Worm (Caenorhabditis elegans) whole organism, dauer: ENCODE results near the gene wdr-5.3.

Experiments
- unc-62 ChIP-seq: sonication (generic microtip); optimal IDR thresholded peaks from 2 replicates; lab custom pipeline; 2017; ENCODE audit warnings: missing biosample characterization, missing genetic modification reagents, missing genetic modification characterization

wdr-5.3 gene

ce11 chrV:10730824-10731416 lies 6.0 kb upstream of the wdr-5.3 start:
- TF ChIP-seq unc-62 = no peak

ce11 chrV:10731989-10732472 lies 4.9 kb upstream of the wdr-5.3 start, which contains the start of gene T28B11.1:
TSS of gene T28B11.1 (minus strand) at chrV:10732422.
- TF ChIP-seq unc-62 = no peak

- TF ChIP-seq unc-62 = no peak
Observed at ce11 chrV:10741357-10741756, 4.4 kb downstream of the wdr-5.3 start, which contains the start of gene ZC302.3. TSS of gene ZC302.3 (minus strand) at chrV:10741457.

ce11 chrV:10743649-10744048 lies 6.7 kb downstream of the wdr-5.3 start, which contains the start of gene srj-22:
TSS of gene srj-22 (minus strand) at chrV:10743749.
- no peak for TF ChIP-seq unc-62

DNA sequence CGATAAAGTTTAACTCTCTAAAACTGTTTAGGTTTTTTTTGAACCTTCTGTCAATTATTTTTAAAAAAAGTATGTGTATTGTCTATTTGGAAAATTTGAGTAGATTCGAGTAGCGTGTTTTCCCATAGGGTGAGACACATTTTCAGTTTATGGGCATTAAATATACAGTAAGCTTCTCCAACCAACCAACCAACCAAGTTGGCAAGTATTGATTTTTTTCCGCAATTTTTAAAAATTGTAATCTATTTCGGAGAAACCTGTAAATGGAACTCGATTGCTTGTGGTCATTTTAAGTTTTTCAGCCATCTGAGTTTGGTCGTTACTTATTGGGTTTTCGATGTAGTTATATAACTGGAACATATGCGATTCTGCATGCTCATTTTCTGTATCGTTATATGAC lies 8.1 kb downstream of the wdr-5.3 start, which contains the start of gene srj-21:
Gene srj-21, plus strand, starts transcription at position 301 of the 400 bp plus-strand sequence.
- TF ChIP-seq unc-62 = no peak

DNA sequence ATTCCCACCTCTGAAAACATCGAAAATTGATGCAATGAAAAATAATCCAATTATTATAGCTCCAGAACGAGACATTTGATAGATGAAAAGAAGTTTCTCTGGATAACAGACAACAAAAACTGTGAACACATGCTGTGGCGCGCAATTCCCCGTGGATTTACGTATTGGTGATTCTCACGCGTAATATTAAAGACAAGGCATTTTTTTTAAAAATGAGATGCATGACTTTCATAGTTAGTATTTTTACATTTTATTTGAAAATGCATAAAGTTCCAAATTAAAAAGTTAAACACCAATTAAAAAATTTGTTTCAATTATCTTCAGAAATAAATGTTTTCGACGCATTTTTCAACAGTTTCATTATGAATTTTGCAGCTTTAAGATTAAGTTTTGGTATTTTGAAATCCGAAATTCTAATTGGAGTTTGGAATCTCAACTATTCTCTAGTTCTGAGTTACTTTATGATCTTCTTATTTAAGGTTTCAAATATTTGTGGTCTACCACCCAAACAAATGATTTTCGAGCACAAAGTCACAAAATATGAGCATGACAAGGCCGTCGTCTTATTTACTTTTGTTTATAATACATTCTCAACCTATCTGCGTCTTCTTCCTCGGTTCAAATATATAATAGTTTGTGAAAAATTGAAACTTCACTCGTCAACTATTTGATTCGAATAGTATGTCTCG lies 10.5 kb downstream of the wdr-5.3 start, which contains the start of the genes selt-1.2 and F28H7.2:
Gene selt-1.2, minus strand, starts transcription at position 101 of the 689 bp plus-strand sequence.
Gene F28H7.2, plus strand, starts transcription at position 639 of the 689 bp plus-strand sequence.
- TF ChIP-seq unc-62 = no peak

DNA sequence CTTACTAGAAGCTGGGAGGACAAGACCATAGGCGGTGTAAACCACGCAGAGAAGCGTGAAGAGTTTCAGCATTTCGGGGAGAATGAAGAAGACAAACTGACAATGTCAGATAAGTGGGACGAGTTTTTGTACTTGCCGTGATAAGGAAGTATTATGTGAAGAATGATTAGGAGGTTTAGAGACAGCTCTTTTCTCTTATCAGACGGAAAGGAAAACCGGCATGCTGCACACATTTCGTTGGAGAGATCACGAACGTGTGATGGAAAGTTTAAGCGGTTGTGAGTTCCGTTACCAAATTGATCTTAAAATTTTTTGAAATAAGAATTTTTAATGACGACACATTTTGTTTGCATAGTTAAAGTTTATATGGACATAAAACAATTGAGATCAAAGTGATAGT lies 13.7 kb downstream of the wdr-5.3 start, which contains the start of gene F28H7.3:
Gene F28H7.3, minus strand, starts transcription at position 159 of the 400 bp plus-strand sequence.
- no peak for TF ChIP-seq unc-62

- TF ChIP-seq unc-62 = no peak
Observed at ce11 chrV:10754050-10754449, 17.1 kb downstream of the wdr-5.3 start, which contains the start of gene F28H7.7. TSS of gene F28H7.7 (minus strand) at chrV:10754150.

- no peak for TF ChIP-seq unc-62
Observed at ce11 chrV:10756698-10757097, 19.8 kb downstream of the wdr-5.3 start, which contains the start of gene irld-6. TSS of gene irld-6 (minus strand) at chrV:10756798.

DNA sequence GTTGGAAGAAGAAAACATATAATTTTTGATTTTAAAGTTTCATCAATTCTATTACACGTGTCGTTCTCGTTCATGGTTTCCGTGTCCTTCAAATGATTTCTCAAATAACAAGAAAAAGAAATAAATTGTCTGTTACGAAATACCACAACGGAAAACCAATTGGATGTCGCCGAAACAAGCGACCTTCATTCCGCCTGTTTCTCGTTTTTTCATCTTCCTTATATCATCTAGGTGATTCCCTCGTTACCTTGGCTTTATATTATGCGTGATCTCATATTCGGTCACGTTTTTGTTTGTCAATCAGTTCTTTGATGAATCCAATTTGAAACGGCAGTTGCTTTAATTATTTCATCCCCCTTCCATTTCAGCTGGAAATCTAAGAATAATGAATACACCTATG lies 20.2 kb downstream of the wdr-5.3 start:
- TF ChIP-seq unc-62 = no peak

DNA sequence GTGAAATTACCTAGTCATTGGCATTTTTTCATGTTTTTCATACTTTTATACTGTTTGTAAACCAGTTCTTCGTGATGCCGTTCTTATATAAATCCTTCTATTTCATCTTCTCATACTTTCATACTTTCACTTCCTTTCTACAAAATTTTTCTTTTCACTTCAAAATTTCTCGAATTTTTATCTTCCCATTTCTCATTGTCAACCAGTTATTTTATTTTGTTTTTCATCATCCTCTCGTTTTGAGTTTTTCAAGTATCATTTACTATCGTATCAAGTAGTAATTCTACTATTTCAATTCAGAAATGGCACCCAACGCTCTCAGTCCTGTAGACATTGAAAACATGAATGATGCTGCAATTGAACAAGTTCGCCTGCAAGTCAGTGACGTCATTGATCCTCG lies 21.7 kb downstream of the wdr-5.3 start, which contains the start of gene F28H7.8:
Gene F28H7.8, plus strand, starts transcription at position 301 of the 400 bp plus-strand sequence.
- no peak for TF ChIP-seq unc-62

DNA sequence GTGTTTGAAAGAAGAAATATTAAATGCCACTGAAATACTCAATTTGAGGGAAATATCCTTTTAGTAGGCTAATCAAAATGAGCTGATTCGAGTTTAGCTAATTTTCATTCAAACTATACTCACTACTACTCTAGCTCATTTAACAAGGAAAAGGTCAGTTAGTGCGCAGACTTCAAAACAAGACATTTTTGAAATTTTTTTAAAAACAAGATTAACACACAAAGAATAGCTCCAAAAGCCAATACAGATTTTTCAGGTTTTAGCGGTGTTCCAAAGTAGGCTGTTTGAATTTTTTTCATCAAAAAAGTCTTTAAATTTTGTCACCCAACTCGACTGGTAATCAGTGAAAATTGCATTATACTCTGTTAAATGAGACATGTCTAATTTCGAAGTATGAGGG lies 23.9 kb downstream of the wdr-5.3 start:
- no peak for TF ChIP-seq unc-62

ce11 chrV:10762695-10763094 lies 25.8 kb downstream of the wdr-5.3 start, which contains the start of gene sre-6:
TSS of gene sre-6 (minus strand) at chrV:10762795.
- TF ChIP-seq unc-62 = no peak

ce11 chrV:10764066-10764465 lies 27.1 kb downstream of the wdr-5.3 start, which contains the start of gene ocr-1:
TSS of gene ocr-1 (plus strand) at chrV:10764366.
- TF ChIP-seq unc-62 = no peak

- TF ChIP-seq unc-62 = no peak
Observed at ce11 chrV:10768892-10769291, 32.0 kb downstream of the wdr-5.3 start.

DNA sequence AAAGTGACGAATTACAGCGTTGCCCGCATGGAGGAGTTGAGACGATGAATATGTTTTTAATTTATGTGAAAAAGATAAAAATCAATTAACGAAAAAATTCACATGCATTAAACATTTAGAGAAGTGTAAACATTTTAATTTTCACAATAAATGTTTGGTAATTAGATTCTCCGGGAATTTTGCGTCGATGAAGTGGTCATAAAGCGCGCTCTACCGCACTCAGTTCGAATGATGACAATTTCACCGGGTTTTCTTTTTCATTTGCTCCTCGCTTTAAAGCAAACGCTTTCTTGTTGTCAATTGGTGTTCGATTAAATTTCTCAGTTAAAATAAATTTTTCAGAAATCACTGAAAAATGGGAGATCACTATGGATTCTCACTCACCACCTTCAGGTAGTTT lies 33.1 kb downstream of the wdr-5.3 start, which contains the start of the genes D1054.1 and pas-2:
Gene D1054.1, minus strand, starts transcription at position 192 of the 400 bp plus-strand sequence.
Gene pas-2, plus strand, starts transcription at position 343 of the 400 bp plus-strand sequence.
- TF ChIP-seq unc-62 = no peak

DNA sequence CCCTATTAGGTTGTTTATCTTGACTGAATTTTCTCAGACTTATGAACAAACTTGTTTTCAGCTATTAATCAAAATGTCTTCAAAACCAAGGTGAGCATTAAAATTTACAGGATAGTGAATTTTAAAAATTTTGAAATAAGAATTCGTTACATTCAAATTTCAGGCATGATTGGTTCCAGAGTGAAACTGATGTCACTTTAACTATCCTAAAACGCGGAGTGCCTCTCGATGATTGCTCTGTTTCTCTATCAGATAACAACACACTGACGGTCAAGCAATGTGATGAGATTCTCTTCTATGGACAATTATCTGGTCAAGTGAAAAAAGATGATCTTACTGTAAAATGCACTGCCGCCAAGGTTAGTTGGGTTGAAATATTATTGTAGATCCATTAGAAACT lies 34.5 kb downstream of the wdr-5.3 start, which contains the start of gene D1054.3:
Gene D1054.3, plus strand, starts transcription at position 62 of the 400 bp plus-strand sequence.
- no peak for TF ChIP-seq unc-62
